1 fruit fly cellular context compared by ENCODE assay signal in genomic region chr2L:14409428-14409933, dm6.
TF ChIP-seq lines count a peak whose summit lies in the region.

Gene elB (minus strand): TSS chr2L:14409549.

TF ChIP-seq in whole organism, embryonic, 481 proteins besides CTCF, POLR2A, EP300 and RAD21 (continued from another document):
- TF ChIP-seq fd102C (GFP tag; optimal IDR thresholded peaks at IDR 0.05; lab: Kevin White, UChicago) (no peak), MESR4 (GFP tag; optimal IDR thresholded peaks at IDR 0.05; lab: Kevin White, UChicago) (no peak), CG42726 (GFP tag; IDR thresholded peaks at IDR 0.05; lab: Robert Waterston, UW; ENCODE audit: partially characterized antibody) (peak; percentile 57), amos (GFP tag; IDR thresholded peaks at IDR 0.05; lab: Robert Waterston, UW; ENCODE audit: partially characterized antibody) (peak; percentile 20; the same call in 1 of the 2 replicates), Scr (GFP tag; IDR thresholded peaks at IDR 0.05; lab: Robert Waterston, UW; ENCODE audit: partially characterized antibody) (peak; percentile 52), CG10959 (GFP tag; IDR thresholded peaks at IDR 0.05; lab: Robert Waterston, UW) (no peak), B-H2 (GFP tag; optimal IDR thresholded peaks at IDR 0.05; lab: Kevin White, UChicago) (peak; percentile 15), Hr51 (GFP tag; optimal IDR thresholded peaks at IDR 0.05; lab: Kevin White, UChicago) (peak in 1 of 2 experiments; percentile 2), Hmr (GFP tag; optimal IDR thresholded peaks at IDR 0.05; lab: Kevin White, UChicago) (peak; percentile 0), CG4424 (GFP tag; optimal IDR thresholded peaks at IDR 0.05; lab: Kevin White, UChicago) (peak; percentile 95), seq (GFP tag; IDR thresholded peaks at IDR 0.05; lab: Robert Waterston, UW) (peak; percentile 61; the same call in 1 of the 2 replicates), bowl (GFP tag; IDR thresholded peaks at IDR 0.05; lab: Robert Waterston, UW) (0 out of 2 replicates have a peak, but pooled peaks have one; percentile 13), wdn (GFP tag; IDR thresholded peaks at IDR 0.05; lab: Robert Waterston, UW) (no peak), knrl (GFP tag; IDR thresholded peaks at IDR 0.05; lab: Robert Waterston, UW; ENCODE audit: partially characterized antibody) (no peak), Eip74EF (GFP tag; optimal IDR thresholded peaks at IDR 0.05; lab: Kevin White, UChicago) (peak in 1 of 2 experiments; percentile 41), lola (GFP tag; optimal IDR thresholded peaks at IDR 0.05; lab: Kevin White, UChicago) (no peak), tna (GFP tag; IDR thresholded peaks at IDR 0.05; lab: Robert Waterston, UW; ENCODE audit: partially characterized antibody) (0 out of 2 replicates have a peak, but pooled peaks have one; percentile 37), CG10366 (GFP tag; IDR thresholded peaks at IDR 0.05; lab: Robert Waterston, UW) (no peak), unc-4 (GFP tag; IDR thresholded peaks at IDR 0.05; lab: Robert Waterston, UW; ENCODE audit: partially characterized antibody) (peak; percentile 68; the same call in 1 of the 2 replicates), CG6791 (GFP tag; IDR thresholded peaks at IDR 0.05; lab: Robert Waterston, UW; ENCODE audit: partially characterized antibody) (peak; percentile 35; the same call in 2 of the 3 replicates), gcm (GFP tag; optimal IDR thresholded peaks at IDR 0.05; lab: Kevin White, UChicago) (peak; percentile 17), CG4617 (GFP tag; optimal IDR thresholded peaks at IDR 0.05; lab: Kevin White, UChicago; ENCODE audit: borderline replicate concordance) (no peak), HLH3B (GFP tag; IDR thresholded peaks at IDR 0.05; lab: Robert Waterston, UW) (peak; percentile 13; the same call in 1 of the 2 replicates), CG6854 (GFP tag; optimal IDR thresholded peaks at IDR 0.05; lab: Kevin White, UChicago) (peak; percentile 66), lbe (GFP tag; optimal IDR thresholded peaks at IDR 0.05; lab: Kevin White, UChicago) (peak; percentile 67), tio (GFP tag; optimal IDR thresholded peaks at IDR 0.05; lab: Kevin White, UChicago) (no peak), mld (GFP tag; IDR thresholded peaks at IDR 0.05; lab: Robert Waterston, UW; ENCODE audit: partially characterized antibody) (peak; percentile 31; the same call in 1 of the 3 replicates), CG8359 (GFP tag; optimal IDR thresholded peaks at IDR 0.05; lab: Kevin White, UChicago; ENCODE audit: borderline replicate concordance) (no peak), twi (tag; optimal IDR thresholded peaks at IDR 0.05; lab: Kevin White, UChicago) (no peak), CG14050 (GFP tag; IDR thresholded peaks at IDR 0.05; lab: Robert Waterston, UW) (no peak), Mrtf (GFP tag; IDR thresholded peaks at IDR 0.05; lab: Robert Waterston, UW) (no peak), Dll (GFP tag; IDR thresholded peaks at IDR 0.05; lab: Robert Waterston, UW; ENCODE audit: partially characterized antibody) (peak; percentile 74), chm (GFP tag; IDR thresholded peaks at IDR 0.05; lab: Robert Waterston, UW) (peak; percentile 80), en (GFP tag; optimal IDR thresholded peaks at IDR 0.05; lab: Kevin White, UChicago) (no peak), Nf-YA (GFP tag; IDR thresholded peaks at IDR 0.05; lab: Robert Waterston, UW) (peak; percentile 28; the same call in 1 of the 2 replicates), CG17359 (tag; optimal IDR thresholded peaks at IDR 0.05; lab: Kevin White, UChicago) (peak; percentile 9), Spps (tag; optimal IDR thresholded peaks at IDR 0.05; lab: Kevin White, UChicago) (no peak), pan (optimal IDR thresholded peaks at IDR 0.05; lab: Kevin White, UChicago) (no peak), pan (GFP tag; optimal IDR thresholded peaks at IDR 0.05 in 1 of 2, IDR thresholded peaks at IDR 0.05 in 1 of 2) (peak in 1 of 2 experiments; percentile 14), lmd (GFP tag; IDR thresholded peaks at IDR 0.05; lab: Robert Waterston, UW) (no peak), Oaz (GFP tag; IDR thresholded peaks at IDR 0.05; lab: Robert Waterston, UW) (no peak), CG34422 (GFP tag; IDR thresholded peaks at IDR 0.05; lab: Robert Waterston, UW) (peak; percentile 72; the same call in 1 of the 3 replicates), klu (GFP tag; IDR thresholded peaks at IDR 0.05; lab: Robert Waterston, UW) (no peak)
TF ChIP-seq in whole organism, embryonic: peak in this region for 108.
